Fruit fly (Drosophila melanogaster) whole organism, embryonic: ENCODE results near the gene CG6659.

Source experiments
- Atf6 ChIP-seq: fragments of 200-800 bp; sonication (Bioruptor generic); IDR thresholded peaks from 2 replicates; pipeline ENCODE4 v1.3.6; 2022; ENCODE audit warnings: missing biosample characterization, missing genetic modification characterization
- C15 ChIP-seq: fragments of 200-800 bp; sonication (Bioruptor generic); IDR thresholded peaks from 3 replicates; pipeline ENCODE4 v1.3.6; 2022; ENCODE audit warnings: missing biosample characterization, missing genetic modification characterization
- CG10274 ChIP-seq: fragments of 200-800 bp; sonication (Bioruptor generic); optimal IDR thresholded peaks from 3 replicates; lab custom pipeline; 2017; ENCODE audit warnings: missing biosample characterization, mild to moderate bottlenecking, missing genetic modification characterization
- CG10654 ChIP-seq: fragments of 200-800 bp; sonication (Bioruptor generic); optimal IDR thresholded peaks from 2 replicates; lab custom pipeline; 2016; ENCODE audit warnings: missing biosample characterization, missing genetic modification characterization
- CG11093 ChIP-seq: fragments of 200-800 bp; sonication (Bioruptor generic); IDR thresholded peaks from 3 replicates; pipeline ENCODE4 v1.3.6; 2022; ENCODE audit warnings: missing biosample characterization, missing genetic modification characterization
- CG11247 ChIP-seq: fragments of 200-800 bp; sonication (Bioruptor generic); IDR thresholded peaks from 2 replicates; pipeline ENCODE4 v1.3.6; 2022; ENCODE audit warnings: missing biosample characterization, missing genetic modification characterization
- CG12391 ChIP-seq: fragments of 200-800 bp; sonication (Bioruptor generic); optimal IDR thresholded peaks from 3 replicates; lab custom pipeline; 2018; ENCODE audit warnings: missing biosample characterization, mild to moderate bottlenecking, missing genetic modification characterization, moderate library complexity
- CG12942 ChIP-seq: fragments of 200-800 bp; sonication (Bioruptor generic); optimal IDR thresholded peaks from 3 replicates; lab custom pipeline; 2016; ENCODE audit warnings: missing biosample characterization, missing genetic modification characterization
- CG17186 ChIP-seq: fragments of 200-800 bp; sonication (Bioruptor generic); optimal IDR thresholded peaks from 3 replicates; lab custom pipeline; 2017; ENCODE audit warnings: missing biosample characterization, missing genetic modification reagents, missing genetic modification characterization
- CG18599 ChIP-seq: fragments of 200-800 bp; sonication (Bioruptor generic); optimal IDR thresholded peaks from 3 replicates; lab custom pipeline; 2017; ENCODE audit warnings: missing biosample characterization, missing genetic modification characterization, mild to moderate bottlenecking, moderate library complexity, missing genetic modification reagents
- CG2678 ChIP-seq: fragments of 200-800 bp; sonication (Bioruptor generic); optimal IDR thresholded peaks from 3 replicates; lab custom pipeline; 2019; ENCODE audit warnings: missing biosample characterization, mild to moderate bottlenecking, missing genetic modification characterization, moderate library complexity
- CG30431 ChIP-seq: fragments of 200-800 bp; sonication (Bioruptor generic); optimal IDR thresholded peaks from 2 replicates; lab custom pipeline; 2017; ENCODE audit warnings: missing biosample characterization, missing genetic modification characterization
- CG31441 ChIP-seq: fragments of 200-800 bp; sonication (Bioruptor generic); IDR thresholded peaks from 2 replicates; pipeline ENCODE4 v1.3.6; 2022; ENCODE audit warnings: missing biosample characterization, missing genetic modification characterization
- CG3726 ChIP-seq: fragments of 200-800 bp; sonication (Bioruptor generic); IDR thresholded peaks from 3 replicates; pipeline ENCODE4, ENCODE4 v1.3.6; 2022; ENCODE audit warnings: missing biosample characterization, missing genetic modification characterization
- CG4424 ChIP-seq: fragments of 200-800 bp; sonication (Bioruptor generic); optimal IDR thresholded peaks from 3 replicates; lab custom pipeline; 2016; ENCODE audit warnings: missing biosample characterization, missing genetic modification characterization
- CG7987 ChIP-seq: fragments of 200-800 bp; sonication (Bioruptor generic); optimal IDR thresholded peaks from 2 replicates; lab custom pipeline; 2018; ENCODE audit warnings: missing biosample characterization, mild to moderate bottlenecking, missing genetic modification characterization, moderate library complexity
- CG8388 ChIP-seq: fragments of 200-800 bp; sonication (Bioruptor generic); optimal IDR thresholded peaks from 2 replicates; lab custom pipeline; 2019; ENCODE audit warnings: missing biosample characterization, mild to moderate bottlenecking, missing genetic modification characterization, moderate library complexity
- CG8765 ChIP-seq: fragments of 200-800 bp; sonication (Bioruptor generic); IDR thresholded peaks from 2 replicates; pipeline ENCODE4 v1.3.6; 2022; ENCODE audit warnings: missing biosample characterization, missing genetic modification characterization
- CG8924 ChIP-seq: fragments of 200-800 bp; optimal IDR thresholded peaks from 3 replicates; lab custom pipeline; 2019; ENCODE audit warnings: missing biosample characterization, mild to moderate bottlenecking, missing genetic modification characterization, moderate library complexity
- CTCF ChIP-seq: fragments of 200-800 bp; sonication (Bioruptor generic); optimal IDR thresholded peaks from 2 replicates; lab custom pipeline; 2017; ENCODE audit warnings: missing biosample characterization, mild to moderate bottlenecking, missing genetic modification characterization, moderate library complexity
- Chrac-16 ChIP-seq: fragments of 200-800 bp; sonication (Bioruptor generic); optimal IDR thresholded peaks from 3 replicates; lab custom pipeline; 2016; ENCODE audit warnings: missing biosample characterization, missing genetic modification characterization
- D19A ChIP-seq: fragments of 200-800 bp; optimal IDR thresholded peaks from 3 replicates; lab custom pipeline; 2019; ENCODE audit warnings: missing biosample characterization, mild to moderate bottlenecking, missing genetic modification characterization, moderate library complexity
- Dfd ChIP-seq, 2 experiments: fragments of >200 bp; optimal IDR thresholded peaks; 2 replicates each; lab custom pipeline; 2017; ENCODE audit warnings: missing biosample characterization in 2 of 2, missing genetic modification characterization in 2 of 2
- Elba2 ChIP-seq: fragments of 200-800 bp; sonication (Bioruptor generic); optimal IDR thresholded peaks from 3 replicates; lab custom pipeline; 2016; ENCODE audit warnings: missing biosample characterization, missing genetic modification characterization
- Ets65A ChIP-seq: fragments of 200-800 bp; sonication (Bioruptor generic); peaks from one replicate; lab custom pipeline; 2016; ENCODE audit warnings: missing biosample characterization, missing genetic modification characterization
- HLHmδ ChIP-seq: fragments of 200-800 bp; sonication (Bioruptor generic); optimal IDR thresholded peaks from 2 replicates; lab custom pipeline; 2018; ENCODE audit warnings: missing biosample characterization, mild to moderate bottlenecking, missing genetic modification characterization, moderate library complexity
- Hmr ChIP-seq: fragments of 200-800 bp; sonication (Bioruptor generic); optimal IDR thresholded peaks from 3 replicates; lab custom pipeline; 2017; ENCODE audit warnings: mild to moderate bottlenecking, missing biosample characterization, missing genetic modification reagents, missing genetic modification characterization
- Med ChIP-seq: fragments of 200-800 bp; sonication (Bioruptor generic); peaks from one replicate; lab custom pipeline; 2016; ENCODE audit warnings: missing biosample characterization, missing genetic modification characterization, mild to moderate bottlenecking, inconsistent platforms, moderate library complexity
- Mes4 ChIP-seq: fragments of 200-800 bp; sonication (Bioruptor generic); optimal IDR thresholded peaks from 2 replicates; lab custom pipeline; 2016; ENCODE audit warnings: missing biosample characterization, missing genetic modification characterization
- NK7.1 ChIP-seq: fragments of 200-800 bp; sonication (Bioruptor generic); optimal IDR thresholded peaks from 3 replicates; lab custom pipeline; 2016; ENCODE audit warnings: missing biosample characterization, missing genetic modification characterization
- Nf-YA ChIP-seq: fragments of 200-800 bp; sonication (Bioruptor generic); IDR thresholded peaks from 2 replicates; pipeline ENCODE4 v1.3.6; 2022; ENCODE audit warnings: missing biosample characterization, missing genetic modification characterization
- PHDP ChIP-seq: fragments of 200-800 bp; sonication (Bioruptor generic); optimal IDR thresholded peaks from 3 replicates; lab custom pipeline; 2018; ENCODE audit warnings: missing biosample characterization, mild to moderate bottlenecking, missing genetic modification characterization, moderate library complexity
- Ptx1 ChIP-seq: fragments of 200-800 bp; sonication (Bioruptor generic); IDR thresholded peaks from 2 replicates; pipeline ENCODE4 v1.3.6; 2022; ENCODE audit warnings: missing biosample characterization, missing genetic modification characterization
- Rx ChIP-seq: fragments of 200-800 bp; sonication (Bioruptor generic); IDR thresholded peaks from 2 replicates; pipeline ENCODE4 v1.3.6; 2022; ENCODE audit warnings: missing biosample characterization, missing genetic modification characterization
- Scr ChIP-seq: fragments of 200-800 bp; sonication (Bioruptor generic); IDR thresholded peaks from 2 replicates; pipeline ENCODE4 v1.3.6; 2022; ENCODE audit warnings: missing biosample characterization, missing genetic modification characterization; ENCODE audit not compliant: partially characterized antibody
- Sin3A ChIP-seq: fragments of >200 bp; optimal IDR thresholded peaks from 2 replicates; lab custom pipeline; 2018
- Sox100B ChIP-seq: fragments of 200-800 bp; sonication (Bioruptor generic); optimal IDR thresholded peaks from 3 replicates; lab custom pipeline; 2018; ENCODE audit warnings: missing biosample characterization, mild to moderate bottlenecking, missing genetic modification characterization
- Xrp1 ChIP-seq: fragments of 200-800 bp; sonication (Bioruptor generic); IDR thresholded peaks from 2 replicates; pipeline ENCODE4 v1.3.6; 2022; ENCODE audit warnings: missing biosample characterization, missing genetic modification characterization
- ac ChIP-seq: fragments of 200-800 bp; sonication (Bioruptor generic); optimal IDR thresholded peaks from 3 replicates; lab custom pipeline; 2017; ENCODE audit warnings: missing biosample characterization, mild to moderate bottlenecking, missing genetic modification characterization
- ato ChIP-seq: fragments of 200-800 bp; sonication (Bioruptor generic); IDR thresholded peaks from 2 replicates; pipeline ENCODE4 v1.3.6; 2022; ENCODE audit warnings: missing biosample characterization, missing genetic modification characterization; ENCODE audit not compliant: partially characterized antibody
- chn ChIP-seq: fragments of 200-800 bp; sonication (Bioruptor generic); optimal IDR thresholded peaks from 2 replicates; lab custom pipeline; 2016; ENCODE audit warnings: missing biosample characterization, missing genetic modification characterization
- crp ChIP-seq, 2 experiments: fragments of 200-800 bp; sonication (Bioruptor generic); optimal IDR thresholded peaks; 2 replicates in 1 of 2; 3 replicates in 1 of 2; lab custom pipeline; 2017; ENCODE audit warnings: missing biosample characterization in 2 of 2, missing genetic modification characterization in 2 of 2, mild to moderate bottlenecking in 1 of 2, moderate library complexity in 1 of 2
- exex ChIP-seq: fragments of 200-800 bp; sonication (Bioruptor generic); optimal IDR thresholded peaks from 4 replicates; lab custom pipeline; 2018; ENCODE audit warnings: missing biosample characterization, mild to moderate bottlenecking, missing genetic modification characterization, moderate library complexity
- fd3F ChIP-seq: fragments of 200-800 bp; sonication (Bioruptor generic); optimal IDR thresholded peaks from 2 replicates; lab custom pipeline; 2018; ENCODE audit warnings: missing biosample characterization, mild to moderate bottlenecking, missing genetic modification characterization, moderate library complexity
- ftz-f1 ChIP-seq: fragments of 200-800 bp; sonication (Bioruptor generic); optimal IDR thresholded peaks from 2 replicates; lab custom pipeline; 2016; ENCODE audit warnings: missing biosample characterization, missing genetic modification characterization
- gro ChIP-seq: fragments of 200-800 bp; sonication (Bioruptor generic); optimal IDR thresholded peaks from 2 replicates; lab custom pipeline; 2016; ENCODE audit warnings: missing biosample characterization, missing genetic modification characterization
- kah ChIP-seq: fragments of 200-800 bp; sonication (Bioruptor generic); optimal IDR thresholded peaks from 2 replicates; lab custom pipeline; 2018; ENCODE audit warnings: missing biosample characterization, mild to moderate bottlenecking, missing genetic modification characterization
- klu ChIP-seq: fragments of 200-800 bp; sonication (Bioruptor generic); IDR thresholded peaks from 2 replicates; pipeline ENCODE4 v1.3.6; 2022; ENCODE audit warnings: missing biosample characterization, missing genetic modification characterization
- lilli ChIP-seq: fragments of 200-800 bp; sonication (Bioruptor generic); optimal IDR thresholded peaks from 3 replicates; lab custom pipeline; 2016; ENCODE audit warnings: missing biosample characterization, missing genetic modification characterization
- nerfin-2 ChIP-seq: fragments of 200-800 bp; sonication (Bioruptor generic); IDR thresholded peaks from 2 replicates; pipeline ENCODE4 v1.3.6; 2022; ENCODE audit warnings: missing biosample characterization, missing genetic modification characterization; ENCODE audit not compliant: partially characterized antibody
- nmo ChIP-seq: fragments of 200-800 bp; sonication (Bioruptor generic); optimal IDR thresholded peaks from 2 replicates; lab custom pipeline; 2018; ENCODE audit warnings: missing biosample characterization, mild to moderate bottlenecking, missing genetic modification characterization, moderate library complexity
- peb ChIP-seq: fragments of 200-800 bp; sonication (Bioruptor generic); IDR thresholded peaks from 2 replicates; pipeline ENCODE4 v1.3.6; 2022; ENCODE audit warnings: missing biosample characterization, missing genetic modification characterization
- row ChIP-seq: fragments of 200-800 bp; sonication (Bioruptor generic); IDR thresholded peaks from 3 replicates; pipeline ENCODE4 v1.3.6; 2022; ENCODE audit warnings: missing biosample characterization, missing genetic modification characterization

Gene CG6659

DNA sequence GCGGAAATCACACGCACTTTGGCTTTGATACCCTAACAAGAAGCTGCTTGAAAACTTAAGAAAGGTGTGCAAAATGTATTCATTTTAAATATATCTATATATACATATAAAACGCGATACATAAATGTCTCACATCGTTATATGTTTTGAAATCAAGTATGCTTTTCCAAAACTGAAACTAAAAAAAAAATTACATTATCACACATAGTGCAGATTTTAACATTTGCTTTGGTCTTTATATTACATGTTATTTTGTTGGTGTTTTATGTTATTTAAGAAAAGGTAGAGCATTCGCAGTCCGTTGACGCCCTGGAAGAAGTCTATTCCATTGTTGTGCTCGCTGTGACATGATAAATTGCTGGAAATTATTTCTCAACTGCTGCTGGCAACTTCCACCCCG, 39.0 kb downstream of the CG6659 start (continued):
- TF ChIP-seq Chrac-16 = no peak
- no peak for TF ChIP-seq peb (GFP tag; lab: Robert Waterston, UW)
- TF ChIP-seq CTCF = no peak
- no peak for TF ChIP-seq HLHmδ
- peak; percentile 8 for TF ChIP-seq Med (GFP tag; lab: Kevin White, UChicago)
- TF ChIP-seq PHDP (tag; lab: Kevin White, UChicago) = peak; percentile 2
- no peak for TF ChIP-seq fd3F (GFP tag; lab: Kevin White, UChicago)
- TF ChIP-seq Rx (GFP tag; lab: Robert Waterston, UW) = no peak
- no peak for TF ChIP-seq CG17186
- TF ChIP-seq C15 (GFP tag; lab: Robert Waterston, UW) = no peak
- peak; percentile 31 for TF ChIP-seq CG2678 (tag; lab: Kevin White, UChicago)
- 0 out of 2 replicates have a peak, but pooled peaks have one; percentile 10 for TF ChIP-seq CG31441 (GFP tag; lab: Robert Waterston, UW)
- TF ChIP-seq ato (GFP tag; lab: Robert Waterston, UW) = no peak
- TF ChIP-seq D19A (tag; lab: Kevin White, UChicago) = peak; percentile 91
- no peak for TF ChIP-seq CG11093
- TF ChIP-seq Elba2 (GFP tag; lab: Kevin White, UChicago) = no peak
- TF ChIP-seq Hmr (GFP tag; lab: Kevin White, UChicago) = no peak
- no peak for TF ChIP-seq Dfd (GFP tag; optimal IDR thresholded peaks at IDR 0.05; lab: Kevin White, UChicago)
- TF ChIP-seq chn (GFP tag; lab: Kevin White, UChicago) = no peak
- TF ChIP-seq CG7987 = no peak
- TF ChIP-seq gro (GFP tag; lab: Kevin White, UChicago) = no peak
- no peak for TF ChIP-seq ftz-f1 (GFP tag; lab: Kevin White, UChicago)
- TF ChIP-seq klu (GFP tag; lab: Robert Waterston, UW) = no peak
- TF ChIP-seq ac (GFP tag; lab: Kevin White, UChicago) = no peak
- TF ChIP-seq CG4424 = no peak
- no peak for TF ChIP-seq exex (tag; lab: Kevin White, UChicago)
- no peak for TF ChIP-seq CG18599 (GFP tag; lab: Kevin White, UChicago)
- TF ChIP-seq Mes4 (GFP tag; lab: Kevin White, UChicago) = no peak
- no peak for TF ChIP-seq Atf6 (GFP tag; lab: Robert Waterston, UW)
- no peak for TF ChIP-seq nerfin-2
- no peak for TF ChIP-seq crp (GFP tag; optimal IDR thresholded peaks at IDR 0.05; lab: Kevin White, UChicago)
- no peak for TF ChIP-seq NK7.1 (GFP tag; lab: Kevin White, UChicago)
- no peak for TF ChIP-seq CG12942 (GFP tag; lab: Kevin White, UChicago)
- TF ChIP-seq Nf-YA = no peak
- TF ChIP-seq kah (GFP tag; lab: Kevin White, UChicago) = no peak

DNA sequence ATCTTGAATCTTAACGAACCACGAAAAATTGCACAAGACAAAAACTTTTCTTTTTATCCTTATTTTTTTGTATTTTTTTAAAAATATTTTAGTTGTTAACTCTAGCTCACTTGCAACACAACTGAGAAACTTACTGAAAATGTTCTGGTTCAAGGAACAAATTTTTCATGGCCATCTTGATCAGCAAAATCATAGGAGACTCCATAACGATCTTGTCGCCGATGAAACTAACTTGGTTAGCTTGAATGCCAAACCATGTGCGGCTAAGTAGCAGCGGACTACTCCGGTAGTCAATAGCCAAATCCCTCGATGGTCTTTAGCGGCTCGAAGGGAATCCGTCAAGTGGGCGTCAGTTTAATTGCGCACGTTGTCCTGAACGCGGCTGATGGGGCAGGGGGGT, 39.6 kb downstream of the CG6659 start, which contains the start of gene CG15040:
Gene CG15040, minus strand, starts transcription at position 101 of the 400 bp plus-strand sequence.
- TF ChIP-seq lilli = no peak
- TF ChIP-seq Ets65A (GFP tag; lab: Kevin White, UChicago) = peak; percentile 25
- no peak for TF ChIP-seq CG10654 (GFP tag; lab: Kevin White, UChicago)
- no peak for TF ChIP-seq CG30431 (GFP tag; lab: Kevin White, UChicago)
- TF ChIP-seq CG8388 (GFP tag; lab: Kevin White, UChicago) = no peak
- no peak for TF ChIP-seq CG8765

DNA sequence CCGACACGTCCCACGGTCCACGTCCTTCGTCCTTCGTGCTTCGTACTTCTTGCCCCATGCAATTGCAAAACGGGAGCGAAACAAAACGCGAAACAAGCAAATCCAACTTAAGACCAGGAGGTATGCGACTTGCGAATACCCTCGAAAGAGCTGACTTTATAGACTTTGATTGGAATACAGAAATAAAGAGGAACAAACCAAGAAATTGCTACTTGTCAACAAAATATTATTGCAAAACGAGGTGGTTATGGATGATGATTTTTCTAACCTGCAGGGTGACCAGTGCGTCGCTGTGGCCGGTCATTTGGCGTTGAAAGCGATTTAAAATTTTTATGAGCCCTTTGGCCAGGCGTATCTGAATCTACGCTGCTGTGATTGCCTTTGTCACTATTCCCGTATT, 43.7 kb downstream of the CG6659 start:
- TF ChIP-seq Xrp1 (GFP tag; lab: Robert Waterston, UW) (peak; percentile 41), Hmr (GFP tag; lab: Kevin White, UChicago) (peak; percentile 5), Ptx1 (GFP tag; lab: Robert Waterston, UW) (peak; percentile 40), CG8924 (tag; lab: Kevin White, UChicago) (peak; percentile 18), Scr (GFP tag; lab: Robert Waterston, UW) (no peak), row (GFP tag; lab: Robert Waterston, UW) (peak; percentile 58), Sin3A (no peak), CG10274 (peak; percentile 81), CG11247 (GFP tag; lab: Robert Waterston, UW) (no peak), Sox100B (no peak), CG12391 (tag; lab: Kevin White, UChicago) (peak; percentile 1), CG3726 (no peak), nmo (GFP tag; lab: Kevin White, UChicago) (peak; percentile 13)
